Worm (Caenorhabditis elegans) whole organism, L1 larva: Measurements from ENCODE around the gene sodh-2.

Source experiments
- efl-1 ChIP-seq, 4 experiments: fragments of 150-350 bp; optimal IDR thresholded peaks in 3 of 4; peaks in 1 of 4; 1 replicate in 1 of 4; 2 replicates in 3 of 4; lab custom pipeline; 2014; ENCODE audit warnings: missing biosample characterization in 2 of 4, missing genetic modification characterization in 2 of 4, missing genetic modification reagents in 2 of 4
- grh-1 ChIP-seq: fragments of 200-800 bp; sonication (Bioruptor generic); IDR thresholded peaks from 2 replicates; pipeline ENCODE4 v1.3.6; 2022; ENCODE audit warnings: missing genetic modification reagents, missing genetic modification characterization, missing compliant biosample characterization

The sodh-2 gene

ce11 chrV:11843678-11844366 is 47.2 kb downstream of the sodh-2 start, which contains the start of gene nphp-4:
nphp-4 (minus strand) TSS chrV:11843728.
- TF ChIP-seq grh-1 (GFP tag; lab: Robert Waterston, UW) (no peak), efl-1 (optimal IDR thresholded peaks at IDR 0.05; lab: Kevin White, UChicago) (no peak), efl-1 (GFP tag; optimal IDR thresholded peaks at IDR 0.05 in 1 of 2; lab: Kevin White, UChicago) (peak in 1 of 2 experiments; percentile 52)
